Worm (Caenorhabditis elegans) whole organism, early embryonic: ENCODE measurements around the gene Y110A2AL.3.

Experiments used
- F13C5.2 ChIP-seq: sonication (generic microtip); optimal IDR thresholded peaks from 2 replicates; lab custom pipeline; 2017; ENCODE audit warnings: mild to moderate bottlenecking, missing genetic modification characterization, inconsistent platforms, missing compliant biosample characterization
- aly-1 ChIP-seq: sonication (generic microtip); optimal IDR thresholded peaks from 2 replicates; lab custom pipeline; 2016; ENCODE audit warnings: missing genetic modification characterization, missing compliant biosample characterization
- ama-1 ChIP-seq: fragments of 150-350 bp; optimal IDR thresholded peaks from 2 replicates; lab custom pipeline; 2014
- ceh-13 ChIP-seq: fragments of 200-800 bp; sonication (Bioruptor generic); optimal IDR thresholded peaks from 2 replicates; lab custom pipeline; 2018; ENCODE audit warnings: mild to moderate bottlenecking, missing genetic modification characterization, missing compliant biosample characterization
- ceh-36 ChIP-seq: sonication (generic microtip); optimal IDR thresholded peaks from 2 replicates; lab custom pipeline; 2016; ENCODE audit warnings: missing genetic modification characterization, inconsistent platforms, missing compliant biosample characterization
- flt-1 ChIP-seq: fragments of 200-800 bp; sonication (Bioruptor generic); IDR thresholded peaks from 2 replicates; pipeline ENCODE4 v1.3.6; 2022; ENCODE audit warnings: missing genetic modification characterization, missing compliant biosample characterization
- hmbx-1 ChIP-seq: sonication (generic microtip); optimal IDR thresholded peaks from 2 replicates; lab custom pipeline; 2016; ENCODE audit warnings: mild to moderate bottlenecking, missing genetic modification characterization, missing compliant biosample characterization
- tbx-37 ChIP-seq: fragments of 200-800 bp; sonication (Bioruptor generic); conservative IDR thresholded peaks from 2 replicates; pipeline ENCODE4 v1.3.6; 2022; ENCODE audit warnings: missing genetic modification reagents, missing genetic modification characterization, missing compliant biosample characterization

- TF ChIP-seq F13C5.2 (tag; lab: Kevin White, UChicago) (no peak), tbx-37 (no peak), flt-1 (GFP tag; lab: Robert Waterston, UW) (no peak), ceh-36 (tag; lab: Kevin White, UChicago) (no peak), ceh-13 (GFP tag; lab: Kevin White, UChicago) (no peak), aly-1 (no peak), hmbx-1 (no peak), ama-1 (no peak)
Measured at ce11 chrII:2878909-2879308, 12.0 kb downstream of the Y110A2AL.3 start.
